Fruit fly (Drosophila melanogaster): ENCODE measurements around the gene Meltrin.

The Meltrin gene

dm6 chr3R:14674762-14675161 lies 22.3 kb downstream of the Meltrin start (continued):
- TF ChIP-seq CG6175 (GFP tag; IDR thresholded peaks at IDR 0.05) (no peak), CG12769 (tag; optimal IDR thresholded peaks at IDR 0.05) (no peak), odd (GFP tag; optimal IDR thresholded peaks at IDR 0.05) (peak; percentile 14), ERR (GFP tag; optimal IDR thresholded peaks at IDR 0.05) (no peak), zfh2 (GFP tag; optimal IDR thresholded peaks at IDR 0.05) (no peak), CG2120 (GFP tag; optimal IDR thresholded peaks at IDR 0.05) (no peak), wor (GFP tag; IDR thresholded peaks at IDR 0.05) (no peak; the same call in 1 of the 2 replicates), dan (GFP tag; IDR thresholded peaks at IDR 0.05) (peak; percentile 63; the same call in 1 of the 2 replicates), HLH54F (GFP tag; optimal IDR thresholded peaks at IDR 0.05) (no peak), Tbp (GFP tag; optimal IDR thresholded peaks at IDR 0.05) (no peak), CG5245 (GFP tag; optimal IDR thresholded peaks at IDR 0.05) (peak; percentile 44), CG6813 (GFP tag; optimal IDR thresholded peaks at IDR 0.05) (peak; percentile 74), CG8290 (GFP tag; optimal IDR thresholded peaks at IDR 0.05) (peak; percentile 30), CG8290 (tag; optimal IDR thresholded peaks at IDR 0.05) (no peak), CG17361 (GFP tag; IDR thresholded peaks at IDR 0.05) (peak; percentile 75), BEAF-32 (GFP tag; optimal IDR thresholded peaks at IDR 0.05) (no peak), MESR4 (GFP tag; optimal IDR thresholded peaks at IDR 0.05) (no peak), Dp (GFP tag; optimal IDR thresholded peaks at IDR 0.05) (no peak), btn (GFP tag; optimal IDR thresholded peaks at IDR 0.05) (no peak), jigr1 (GFP tag; IDR thresholded peaks at IDR 0.05) (0 out of 3 replicates have a peak, but pooled peaks have one; percentile 22), prd (optimal IDR thresholded peaks at IDR 0.05) (no peak), prd (GFP tag; IDR thresholded peaks at IDR 0.05) (peak; percentile 94), HLHmδ (GFP tag; optimal IDR thresholded peaks at IDR 0.05) (peak; percentile 12), Dad (GFP tag; optimal IDR thresholded peaks at IDR 0.05) (no peak), CG6683 (GFP tag; optimal IDR thresholded peaks at IDR 0.05) (no peak), CG8281 (tag; optimal IDR thresholded peaks at IDR 0.05) (no peak), Poxn (GFP tag; IDR thresholded peaks at IDR 0.05) (no peak), B-H1 (GFP tag; IDR thresholded peaks at IDR 0.05) (peak; percentile 38; the same call in 1 of the 3 replicates), tap (tag; optimal IDR thresholded peaks at IDR 0.05) (peak; percentile 47), CG1603 (tag; optimal IDR thresholded peaks at IDR 0.05) (peak; percentile 49), CG11456 (GFP tag; IDR thresholded peaks at IDR 0.05) (no peak), CG18262 (tag; optimal IDR thresholded peaks at IDR 0.05) (peak; percentile 89), NfI (GFP tag; optimal IDR thresholded peaks at IDR 0.05) (no peak), gsb (GFP tag; IDR thresholded peaks at IDR 0.05) (no peak), sob (GFP tag; IDR thresholded peaks at IDR 0.05) (no peak), CG8944 (GFP tag; optimal IDR thresholded peaks at IDR 0.05) (no peak), Dip3 (GFP tag; optimal IDR thresholded peaks at IDR 0.05) (no peak), salm (tag; optimal IDR thresholded peaks at IDR 0.05) (no peak), mld (GFP tag; IDR thresholded peaks at IDR 0.05; ENCODE audit: partially characterized antibody) (no peak), ase (GFP tag; IDR thresholded peaks at IDR 0.05) (no peak), CG2875 (GFP tag; optimal IDR thresholded peaks at IDR 0.05) (peak; percentile 63), Pdp1 (GFP tag; optimal IDR thresholded peaks at IDR 0.05) (peak; percentile 19 to 60), CG12744 (GFP tag; optimal IDR thresholded peaks at IDR 0.05) (peak; percentile 20), CG2129 (GFP tag; IDR thresholded peaks at IDR 0.05; ENCODE audit: partially characterized antibody) (no peak), CG9797 (GFP tag; optimal IDR thresholded peaks at IDR 0.05) (no peak), CG4707 (GFP tag; optimal IDR thresholded peaks at IDR 0.05) (no peak), CG13287 (GFP tag; IDR thresholded peaks at IDR 0.05; ENCODE audit: partially characterized antibody) (no peak), sim (GFP tag; IDR thresholded peaks at IDR 0.05) (peak; percentile 82), CG13775 (GFP tag; optimal IDR thresholded peaks at IDR 0.05) (peak; percentile 65), crol (GFP tag; IDR thresholded peaks at IDR 0.05) (no peak), CG7271 (tag; optimal IDR thresholded peaks at IDR 0.05) (peak; percentile 34), vvl (GFP tag; IDR thresholded peaks at IDR 0.05) (peak; percentile 77)

Data from whole organism, embryonic.